Fruit fly (Drosophila melanogaster): Measurements from ENCODE around the gene CG42832.

dm6 chr3L:11577395-11577794 is 32.5 kb upstream of the CG42832 start, which contains the start of gene CG33271:
- TF ChIP-seq CG4496 (GFP tag; IDR thresholded peaks at IDR 0.05) (no peak), CG34367 (tag; optimal IDR thresholded peaks at IDR 0.05) (no peak)
